Worm (Caenorhabditis elegans): ENCODE measurements around the gene F08F3.8.

F08F3.8 gene

DNA sequence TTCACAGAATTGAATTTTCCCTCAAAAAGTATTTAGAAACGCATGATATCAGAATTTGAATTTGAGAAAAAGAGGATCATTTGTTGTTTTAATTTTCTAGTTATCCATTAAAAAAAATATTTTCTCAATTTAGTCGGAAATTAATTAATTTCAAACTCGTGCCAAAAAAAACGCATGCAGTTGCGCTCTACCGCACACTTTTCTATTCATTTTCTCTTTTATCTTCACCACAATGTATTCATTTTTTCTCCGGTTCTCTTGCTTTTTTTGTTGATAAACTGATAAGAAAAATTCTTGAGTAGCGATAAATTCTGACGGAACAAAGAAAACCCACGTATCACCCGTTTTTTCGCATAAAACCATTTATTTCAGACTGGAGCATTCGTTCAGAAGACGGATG lies 621 bp upstream of the F08F3.8 start, which contains the start of gene acl-6 (continued):
- TF ChIP-seq lin-15B (tag; optimal IDR thresholded peaks at IDR 0.05) = no peak
- TF ChIP-seq mep-1 (tag; optimal IDR thresholded peaks at IDR 0.05) = peak; percentile 81
- TF ChIP-seq spr-3 (GFP tag; optimal IDR thresholded peaks at IDR 0.05) = no peak
- TF ChIP-seq dmd-9 (GFP tag; IDR thresholded peaks at IDR 0.05) = no peak
- TF ChIP-seq rbr-2 (tag; optimal IDR thresholded peaks at IDR 0.05) = peak; percentile 10
- no peak for TF ChIP-seq pha-4 (GFP tag; IDR thresholded peaks at IDR 0.05)
- TF ChIP-seq pha-4 (tag; optimal IDR thresholded peaks at IDR 0.05) = peak; percentile 14
- no peak for TF ChIP-seq nhr-237 (tag; optimal IDR thresholded peaks at IDR 0.05)
- TF ChIP-seq fkh-10 (GFP tag; optimal IDR thresholded peaks at IDR 0.05) = no peak
- peak; percentile 95 for TF ChIP-seq nhr-77 (tag; optimal IDR thresholded peaks at IDR 0.05)
- no peak for TF ChIP-seq unc-39 (tag; optimal IDR thresholded peaks at IDR 0.05)
- TF ChIP-seq jun-1 (tag; optimal IDR thresholded peaks at IDR 0.05) = no peak
- TF ChIP-seq lin-13 (GFP tag; optimal IDR thresholded peaks at IDR 0.05) = peak; percentile 59
- peak; percentile 3 for TF ChIP-seq nhr-11 (tag; optimal IDR thresholded peaks at IDR 0.05)
- no peak for TF ChIP-seq spr-1 (tag; optimal IDR thresholded peaks at IDR 0.05)
- no peak for TF ChIP-seq F49E8.2 (tag; optimal IDR thresholded peaks at IDR 0.05; ENCODE audit: borderline replicate concordance)
- no peak for TF ChIP-seq Y75B8A.6 (GFP tag; IDR thresholded peaks at IDR 0.05)
- no peak for TF ChIP-seq daf-8 (GFP tag; IDR thresholded peaks at IDR 0.05)
- no peak for TF ChIP-seq sdz-12 (GFP tag; optimal IDR thresholded peaks at IDR 0.05)
- peak; percentile 67 for TF ChIP-seq hlh-30 (tag; optimal IDR thresholded peaks at IDR 0.05; ENCODE audit: insufficient read depth)
- TF ChIP-seq T20F7.1 (GFP tag; optimal IDR thresholded peaks at IDR 0.05) = no peak
- no peak for TF ChIP-seq F26F4.8 (GFP tag; conservative IDR thresholded peaks at IDR 0.05)
- no peak for TF ChIP-seq ceh-82 (tag; optimal IDR thresholded peaks at IDR 0.05)
- peak; percentile 97 for TF ChIP-seq nhr-28 (tag; optimal IDR thresholded peaks at IDR 0.05)
- TF ChIP-seq hlh-11 (tag; optimal IDR thresholded peaks at IDR 0.05) = peak; percentile 88
- TF ChIP-seq zfp-3 (GFP tag; conservative IDR thresholded peaks at IDR 0.05) = no peak
- no peak for TF ChIP-seq dmd-8 (GFP tag; IDR thresholded peaks at IDR 0.05)
- no peak for TF ChIP-seq duxl-1 (tag; optimal IDR thresholded peaks at IDR 0.05; ENCODE audit: poor library complexity)
- TF ChIP-seq mdt-29 (GFP tag; IDR thresholded peaks at IDR 0.05) = no peak
- peak; percentile 67 for TF ChIP-seq mxl-3 (GFP tag; optimal IDR thresholded peaks at IDR 0.05)
- TF ChIP-seq lin-1 (GFP tag; IDR thresholded peaks at IDR 0.05) = 0 out of 2 replicates have a peak, but pooled peaks have one; percentile 34
- TF ChIP-seq mes-2 (tag; optimal IDR thresholded peaks at IDR 0.05; ENCODE audit: poor library complexity, severe bottlenecking) = peak; percentile 79
- TF ChIP-seq egl-43 (GFP tag; IDR thresholded peaks at IDR 0.05) = no peak

- TF ChIP-seq nhr-28 (tag; optimal IDR thresholded peaks at IDR 0.05) (peak; percentile 19), dmd-6 (GFP tag; IDR thresholded peaks at IDR 0.05) (peak; percentile 18; the same call in 1 of the 2 replicates), ZK546.5 (tag; optimal IDR thresholded peaks at IDR 0.05) (no peak), daf-16 (GFP tag; optimal IDR thresholded peaks at IDR 0.05) (no peak), daf-16 (tag; optimal IDR thresholded peaks at IDR 0.05) (peak; percentile 50), hlh-30 (tag; optimal IDR thresholded peaks at IDR 0.05; ENCODE audit: insufficient read depth) (no peak)
These were observed 4.5 kb downstream of the F08F3.8 start, which contains the start of gene rhr-1 for ce11 chrV:5427860-5428259. Gene rhr-1, plus strand, starts transcription at chrV:5428160.

- TF ChIP-seq unc-62 (GFP tag; optimal IDR thresholded peaks at IDR 0.05 in 1 of 2) = peak in 1 of 2 experiments; percentile 32
- TF ChIP-seq unc-62 (tag; optimal IDR thresholded peaks at IDR 0.05) = no peak
- no peak for TF ChIP-seq ceh-32 (tag; optimal IDR thresholded peaks at IDR 0.05; ENCODE audit: poor library complexity)
These were observed 6.1 kb downstream of the F08F3.8 start for ce11 chrV:5426337-5426736.

Data from whole organism, L4 larva.